Fruit fly (Drosophila melanogaster): ENCODE measurements around the gene CG3308.
A peak's percentile ranks its signal among the peaks of the same experiment; 100 is the strongest.

The CG3308 gene

dm6 chr3R:21224230-21224629 lies 49.4 kb downstream of the CG3308 start (continued):
- TF ChIP-seq Ada2b (GFP tag; IDR thresholded peaks at IDR 0.05) (peak; percentile 34; the same call in 1 of the 2 replicates), klu (GFP tag; IDR thresholded peaks at IDR 0.05) (peak; percentile 8; the same call in 1 of the 2 replicates), kah (GFP tag; optimal IDR thresholded peaks at IDR 0.05) (peak; percentile 38), Fer1 (GFP tag; optimal IDR thresholded peaks at IDR 0.05) (no peak), Ptx1 (GFP tag; IDR thresholded peaks at IDR 0.05) (0 out of 2 replicates have a peak, but pooled peaks have one; percentile 23), gcm (GFP tag; optimal IDR thresholded peaks at IDR 0.05) (peak; percentile 20), Med (GFP tag) (peak; percentile 83), gcm2 (GFP tag; optimal IDR thresholded peaks at IDR 0.05) (no peak), TFAM (GFP tag; optimal IDR thresholded peaks at IDR 0.05) (no peak), B-H1 (GFP tag; IDR thresholded peaks at IDR 0.05) (peak; percentile 48; the same call in 2 of the 3 replicates), CG11398 (GFP tag; optimal IDR thresholded peaks at IDR 0.05) (no peak), ATbp (GFP tag; optimal IDR thresholded peaks at IDR 0.05) (no peak), lmd (GFP tag; IDR thresholded peaks at IDR 0.05) (peak; percentile 28; the same call in 1 of the 2 replicates), D19A (tag; optimal IDR thresholded peaks at IDR 0.05) (peak; percentile 42), CG34224 (GFP tag; IDR thresholded peaks at IDR 0.05; ENCODE audit: partially characterized antibody) (no peak; the same call in 2 of the 3 replicates), Sin3A (optimal IDR thresholded peaks at IDR 0.05) (no peak), CoRest (tag; optimal IDR thresholded peaks at IDR 0.05) (peak; percentile 13), CG13287 (GFP tag; IDR thresholded peaks at IDR 0.05; ENCODE audit: partially characterized antibody) (peak; percentile 6; the same call in 1 of the 2 replicates), E2f1 (GFP tag; IDR thresholded peaks at IDR 0.05) (peak; percentile 71; the same call in 1 of the 2 replicates), Gug (GFP tag; IDR thresholded peaks at IDR 0.05) (0 out of 4 replicates have a peak, but pooled peaks have one; percentile 14), lov (optimal IDR thresholded peaks at IDR 0.05) (no peak), lov (GFP tag; IDR thresholded peaks at IDR 0.05) (no peak), Rfx (GFP tag; IDR thresholded peaks at IDR 0.05) (peak; percentile 67), CG6813 (GFP tag; optimal IDR thresholded peaks at IDR 0.05) (peak; percentile 34), Spps (tag; optimal IDR thresholded peaks at IDR 0.05) (no peak), vvl (GFP tag; IDR thresholded peaks at IDR 0.05) (peak; percentile 50; the same call in 1 of the 2 replicates), CG6689 (GFP tag; IDR thresholded peaks at IDR 0.05) (0 out of 2 replicates have a peak, but pooled peaks have one; percentile 6), CG2120 (GFP tag; optimal IDR thresholded peaks at IDR 0.05) (peak; percentile 51), Nf-YA (GFP tag; IDR thresholded peaks at IDR 0.05) (no peak), chn (GFP tag; optimal IDR thresholded peaks at IDR 0.05) (peak; percentile 8), CG14667 (GFP tag; IDR thresholded peaks at IDR 0.05) (no peak), E2f2 (GFP tag; IDR thresholded peaks at IDR 0.05) (peak; percentile 23; the same call in 1 of the 2 replicates), CG16779 (GFP tag; IDR thresholded peaks at IDR 0.05) (peak; percentile 20; the same call in 1 of the 2 replicates), chinmo (GFP tag; IDR thresholded peaks at IDR 0.05; ENCODE audit: partially characterized antibody) (peak; percentile 53; the same call in 1 of the 4 replicates), CG6854 (GFP tag; optimal IDR thresholded peaks at IDR 0.05) (no peak), Xrp1 (GFP tag; IDR thresholded peaks at IDR 0.05) (peak; percentile 47; the same call in 1 of the 2 replicates), cwo (GFP tag; optimal IDR thresholded peaks at IDR 0.05) (peak; percentile 7), Drgx (GFP tag; IDR thresholded peaks at IDR 0.05) (peak; percentile 40; the same call in 1 of the 2 replicates), NfI (GFP tag; optimal IDR thresholded peaks at IDR 0.05) (peak; percentile 22), lab (GFP tag; optimal IDR thresholded peaks at IDR 0.05) (peak; percentile 33), sens (GFP tag) (peak; percentile 38), abd-A (tag; optimal IDR thresholded peaks at IDR 0.05) (no peak), mam (GFP tag; optimal IDR thresholded peaks at IDR 0.05) (no peak), cg (GFP tag; optimal IDR thresholded peaks at IDR 0.05) (peak; percentile 87), zfh1 (GFP tag; IDR thresholded peaks at IDR 0.05) (peak; percentile 38; the same call in 2 of the 3 replicates), CG15514 (GFP tag; optimal IDR thresholded peaks at IDR 0.05) (peak; percentile 0), CG32532 (GFP tag; IDR thresholded peaks at IDR 0.05) (peak; percentile 37; the same call in 1 of the 2 replicates), tgo (GFP tag; IDR thresholded peaks at IDR 0.05) (peak; percentile 24; the same call in 1 of the 3 replicates), Dp (GFP tag; optimal IDR thresholded peaks at IDR 0.05) (peak; percentile 60), CG14441 (GFP tag; IDR thresholded peaks at IDR 0.05) (peak; percentile 36; the same call in 1 of the 2 replicates)
